Worm (Caenorhabditis elegans): ENCODE data around the gene sfxn-1.3.

The sfxn-1.3 gene

DNA sequence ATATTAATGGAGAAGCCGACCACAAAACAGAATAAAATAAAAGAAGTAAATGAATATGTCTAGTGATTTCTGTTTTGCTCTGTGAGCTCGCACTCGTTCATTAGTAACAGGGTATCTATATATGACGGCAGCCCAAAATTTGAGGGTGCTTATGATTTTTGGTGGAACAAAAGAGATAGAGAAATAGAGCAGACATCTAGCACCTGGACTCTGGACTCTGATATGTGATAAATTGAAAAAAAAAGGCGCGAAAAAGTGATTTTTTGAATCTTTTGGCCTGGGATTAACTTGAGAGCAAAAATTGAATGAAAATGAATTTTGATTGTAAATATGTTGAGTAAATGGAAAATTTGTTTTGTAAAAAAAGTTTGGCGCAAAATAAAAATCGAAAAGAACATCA lies 50.0 kb downstream of the sfxn-1.3 start, which contains the start of gene nhr-283:
TSS of gene nhr-283 (minus strand) at position 101 of the 400 bp plus-strand sequence.
- TF ChIP-seq grh-1 (GFP tag; IDR thresholded peaks at IDR 0.05): no peak
- no peak for TF ChIP-seq swsn-7 (tag; optimal IDR thresholded peaks at IDR 0.05)
- TF ChIP-seq tlp-1 (tag; optimal IDR thresholded peaks at IDR 0.05): no peak
- TF ChIP-seq zip-4 (GFP tag; optimal IDR thresholded peaks at IDR 0.05): no peak
- no peak for TF ChIP-seq lin-13 (GFP tag; optimal IDR thresholded peaks at IDR 0.05)
- TF ChIP-seq snpc-4 (tag; optimal IDR thresholded peaks at IDR 0.05): no peak
- TF ChIP-seq fkh-8 (tag; optimal IDR thresholded peaks at IDR 0.05): peak; percentile 24
- no peak for TF ChIP-seq nhr-20 (tag; optimal IDR thresholded peaks at IDR 0.05)
